Fruit fly (Drosophila melanogaster): ENCODE data around the gene Mf.

Mf gene

DNA sequence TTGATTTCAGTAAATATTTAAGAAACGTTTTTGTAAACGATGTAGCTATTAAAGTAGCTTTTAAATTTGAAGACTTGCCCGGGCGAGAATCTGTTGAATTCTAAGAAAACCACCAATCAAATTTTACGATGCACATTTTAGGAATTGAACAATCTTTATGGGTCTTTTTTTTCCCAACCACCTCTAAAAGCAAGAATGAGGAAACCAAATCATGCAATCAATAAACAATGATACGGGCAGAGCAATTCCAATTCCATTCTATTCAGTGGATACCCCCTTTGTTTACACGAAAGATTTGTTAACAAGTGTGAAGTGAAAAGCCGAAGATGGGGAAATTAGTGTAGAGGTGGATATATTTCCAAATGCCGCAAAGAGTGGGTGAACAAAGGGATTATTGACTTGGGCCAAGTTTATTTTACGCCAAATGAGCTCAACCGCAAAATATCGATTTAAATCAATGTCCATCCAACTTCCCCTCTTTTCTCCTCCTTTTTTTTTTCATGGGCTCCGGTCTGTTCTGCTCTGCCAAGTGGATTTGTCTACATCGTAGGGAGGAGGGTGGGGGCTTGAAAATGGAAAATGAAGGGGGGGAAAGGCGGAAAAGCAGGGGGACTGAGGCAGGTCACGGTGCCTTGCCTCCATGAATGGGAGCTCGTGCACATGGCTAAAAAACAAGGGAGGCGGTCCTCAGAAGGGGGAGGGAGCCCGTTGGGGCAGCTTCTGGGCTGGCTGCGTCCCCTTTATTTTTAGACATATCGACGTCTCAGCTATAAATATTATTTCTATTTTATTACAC is 59.5 kb downstream of the Mf start:
- TF ChIP-seq CG3919 (GFP tag; optimal IDR thresholded peaks at IDR 0.05), result no peak
- TF ChIP-seq cyc (GFP tag; optimal IDR thresholded peaks at IDR 0.05), result no peak
- peak; percentile 28 for TF ChIP-seq svp (GFP tag)
- TF ChIP-seq CG15336 (GFP tag; IDR thresholded peaks at IDR 0.05), result no peak
- no peak for TF ChIP-seq spab (GFP tag; optimal IDR thresholded peaks at IDR 0.05)
- TF ChIP-seq acj6 (GFP tag; optimal IDR thresholded peaks at IDR 0.05), result no peak
- TF ChIP-seq CG16779 (tag; optimal IDR thresholded peaks at IDR 0.05), result no peak
- no peak for TF ChIP-seq Hr38 (GFP tag; optimal IDR thresholded peaks at IDR 0.05)
- no peak for TF ChIP-seq salr (GFP tag; optimal IDR thresholded peaks at IDR 0.05)
- TF ChIP-seq fd59A (GFP tag; optimal IDR thresholded peaks at IDR 0.05), result no peak
- TF ChIP-seq fkh (GFP tag; optimal IDR thresholded peaks at IDR 0.05), result peak; percentile 36
